Fruit fly (Drosophila melanogaster) whole organism, embryonic: Measurements from ENCODE around the gene CG4991.

Experiments used
- Abd-B ChIP-seq: fragments of 200-800 bp; sonication (Bioruptor generic); optimal IDR thresholded peaks from 2 replicates; lab custom pipeline; 2018; ENCODE audit warnings: missing biosample characterization, mild to moderate bottlenecking, missing genetic modification characterization, moderate library complexity
- HLH54F ChIP-seq: fragments of 200-800 bp; sonication (Bioruptor generic); optimal IDR thresholded peaks from 3 replicates; lab custom pipeline; 2016; ENCODE audit warnings: missing biosample characterization, missing genetic modification characterization
- btn ChIP-seq: fragments of 200-800 bp; sonication (Bioruptor generic); optimal IDR thresholded peaks from 2 replicates; lab custom pipeline; 2016; ENCODE audit warnings: missing biosample characterization, missing genetic modification characterization
- gem ChIP-seq: fragments of 200-800 bp; sonication (Bioruptor generic); optimal IDR thresholded peaks from 2 replicates; lab custom pipeline; 2019; ENCODE audit warnings: missing biosample characterization, mild to moderate bottlenecking, missing genetic modification characterization, moderate library complexity
- so ChIP-seq: fragments of 200-800 bp; sonication (Bioruptor generic); IDR thresholded peaks from 3 replicates; pipeline ENCODE4 v1.3.6; 2022; ENCODE audit warnings: missing biosample characterization, missing genetic modification characterization

DNA sequence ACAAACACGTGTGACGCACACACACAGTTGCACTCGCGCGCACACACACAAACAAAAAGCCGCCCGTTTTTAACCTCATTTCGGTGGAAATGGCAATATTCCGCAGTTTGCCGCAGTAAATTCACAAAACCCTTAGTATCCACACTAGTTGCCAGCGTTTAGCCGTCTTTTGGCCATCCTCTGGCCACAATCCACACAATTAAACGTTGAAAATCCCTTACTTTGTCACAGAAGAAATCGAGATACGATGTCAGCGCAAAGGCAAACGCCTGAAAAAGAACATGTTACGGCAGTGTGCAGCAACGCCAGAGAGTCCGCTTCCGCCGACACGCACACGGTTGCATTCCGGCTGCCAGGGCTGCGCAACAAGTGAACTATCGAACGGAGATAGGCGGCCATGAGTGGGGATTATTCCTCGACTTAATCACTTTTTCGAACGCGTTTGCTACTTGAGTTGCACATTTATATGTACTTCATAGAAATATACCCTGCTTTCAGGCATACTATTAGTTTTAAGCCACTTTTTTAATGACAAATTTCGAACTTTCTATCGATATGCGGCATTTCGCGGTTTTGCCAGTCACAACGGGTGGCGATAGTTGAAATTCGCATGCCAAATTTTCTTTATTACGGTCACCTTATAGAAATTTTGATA, 56.5 kb downstream of the CG4991 start, which contains the start of gene RpS5a:
- TF ChIP-seq so (GFP tag; lab: Robert Waterston, UW) (peak; percentile 57; the same call in 2 of the 3 replicates), HLH54F (peak; percentile 85), gem (tag; lab: Kevin White, UChicago) (peak; percentile 37), Abd-B (GFP tag; lab: Kevin White, UChicago) (peak; percentile 57), btn (peak; percentile 22)
